Worm (Caenorhabditis elegans): ENCODE measurements around the gene C25E10.16.

C25E10.16 gene

DNA sequence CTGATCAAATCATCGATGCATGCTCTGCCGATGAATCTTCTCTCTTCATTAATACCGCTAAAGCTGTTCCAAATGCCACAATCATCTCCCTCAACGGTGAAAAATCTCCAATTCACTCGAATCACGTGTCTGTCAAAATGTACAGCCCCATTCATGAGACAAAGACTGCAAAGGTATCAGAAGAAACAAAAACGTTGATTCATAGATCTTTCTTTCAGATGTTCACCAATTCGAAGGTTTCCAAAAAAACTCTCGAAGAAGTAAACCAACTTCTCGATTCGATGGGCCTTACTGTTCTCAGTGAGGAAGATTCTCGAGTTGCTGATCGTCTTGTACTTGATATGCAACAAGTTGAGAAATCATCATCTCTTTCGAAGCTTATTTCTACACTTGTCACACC lies 37.3 kb upstream of the C25E10.16 start:
- TF ChIP-seq B0336.3 (GFP tag; IDR thresholded peaks at IDR 0.05) (peak; percentile 12; the same call in 1 of the 2 replicates), Y53G8AR.9 (GFP tag; conservative IDR thresholded peaks at IDR 0.05) (0 out of 2 replicates have a peak, but pooled peaks have one; percentile 10), snpc-3.4 (tag; optimal IDR thresholded peaks at IDR 0.05) (no peak), madf-3 (GFP tag; IDR thresholded peaks at IDR 0.05) (0 out of 2 replicates have a peak, but pooled peaks have one; percentile 38), nfyb-1 (GFP tag; IDR thresholded peaks at IDR 0.05) (peak; percentile 23; the same call in 1 of the 2 replicates), dox-1 (GFP tag; IDR thresholded peaks at IDR 0.05) (no peak), him-1 (tag; optimal IDR thresholded peaks at IDR 0.05) (no peak), lir-1 (GFP tag; conservative IDR thresholded peaks at IDR 0.05) (no peak), ekl-4 (GFP tag; IDR thresholded peaks at IDR 0.05) (no peak), ama-1 (optimal IDR thresholded peaks at IDR 0.05) (peak; percentile 61), ama-1 (GFP tag; optimal IDR thresholded peaks at IDR 0.05) (no peak)

ce11 chrV:9095613-9096317 lies 36.4 kb upstream of the C25E10.16 start, which contains the start of gene F21C10.10:
Gene F21C10.10, plus strand, starts transcription at chrV:9096267.
- TF ChIP-seq tlf-1 (GFP tag; optimal IDR thresholded peaks at IDR 0.05), result peak; percentile 34
- peak; percentile 79 for TF ChIP-seq attf-5 (GFP tag; optimal IDR thresholded peaks at IDR 0.05)
- TF ChIP-seq ZK185.1 (tag; optimal IDR thresholded peaks at IDR 0.05; ENCODE audit: poor library complexity, severe bottlenecking), result peak; percentile 69
- TF ChIP-seq ama-1 (optimal IDR thresholded peaks at IDR 0.05), result peak; percentile 59
- no peak for TF ChIP-seq ama-1 (GFP tag; optimal IDR thresholded peaks at IDR 0.05)
- peak; percentile 55 for TF ChIP-seq lin-54 (GFP tag; optimal IDR thresholded peaks at IDR 0.05)
- TF ChIP-seq F37B4.10 (GFP tag; IDR thresholded peaks at IDR 0.05), result no peak
- TF ChIP-seq Y53G8AR.9 (GFP tag; conservative IDR thresholded peaks at IDR 0.05), result peak; percentile 38; the same call in 1 of the 2 replicates
- peak; percentile 54 for TF ChIP-seq tbp1 (GFP tag; optimal IDR thresholded peaks at IDR 0.05)
- peak; percentile 87 for TF ChIP-seq ztf-26 (tag; optimal IDR thresholded peaks at IDR 0.05)
- TF ChIP-seq gei-17 (GFP tag; optimal IDR thresholded peaks at IDR 0.05), result peak; percentile 52
- TF ChIP-seq madf-10 (tag; optimal IDR thresholded peaks at IDR 0.05), result peak; percentile 72
- TF ChIP-seq pha-4 (tag; optimal IDR thresholded peaks at IDR 0.05), result peak; percentile 86
- no peak for TF ChIP-seq ceh-79 (tag; optimal IDR thresholded peaks at IDR 0.05)
- TF ChIP-seq ekl-4 (GFP tag; IDR thresholded peaks at IDR 0.05), result peak; percentile 58
- no peak for TF ChIP-seq hlh-26 (GFP tag; conservative IDR thresholded peaks at IDR 0.05)
- TF ChIP-seq hsf-1 (GFP tag; IDR thresholded peaks at IDR 0.05), result peak; percentile 62; the same call in 1 of the 2 replicates
- TF ChIP-seq lsy-27 (tag; optimal IDR thresholded peaks at IDR 0.05; ENCODE audit: borderline replicate concordance, insufficient read depth), result no peak
- no peak for TF ChIP-seq mel-28 (tag; optimal IDR thresholded peaks at IDR 0.05; ENCODE audit: borderline replicate concordance)
- peak; percentile 67 for TF ChIP-seq K12H6.12 (tag; optimal IDR thresholded peaks at IDR 0.05)
- TF ChIP-seq ztf-6 (GFP tag; IDR thresholded peaks at IDR 0.05), result peak; percentile 38; the same call in 1 of the 2 replicates
- TF ChIP-seq ztf-22 (GFP tag; optimal IDR thresholded peaks at IDR 0.05), result peak; percentile 60
- TF ChIP-seq let-607 (tag; optimal IDR thresholded peaks at IDR 0.05), result peak; percentile 18 to 50
- TF ChIP-seq repo-1 (tag; optimal IDR thresholded peaks at IDR 0.05), result no peak
- peak; percentile 15 for TF ChIP-seq F23B12.7 (tag; optimal IDR thresholded peaks at IDR 0.05; ENCODE audit: insufficient read depth)
- peak; percentile 52 for TF ChIP-seq unc-62 (GFP tag; optimal IDR thresholded peaks at IDR 0.05)
- peak; percentile 88 for TF ChIP-seq C06A6.2 (GFP tag; conservative IDR thresholded peaks at IDR 0.05)
- TF ChIP-seq somi-1 (GFP tag; optimal IDR thresholded peaks at IDR 0.05), result peak; percentile 87
- peak; percentile 69 for TF ChIP-seq chd-7 (tag; optimal IDR thresholded peaks at IDR 0.05)
- no peak for TF ChIP-seq snpc-4 (GFP tag; optimal IDR thresholded peaks at IDR 0.05)
- peak in 2 of 4 experiments; percentile 22 to 48 for TF ChIP-seq snpc-4 (tag; optimal IDR thresholded peaks at IDR 0.05)
- TF ChIP-seq K11D2.4 (GFP tag; IDR thresholded peaks at IDR 0.05), result peak; percentile 80
- peak; percentile 75 for TF ChIP-seq nfyb-1 (GFP tag; IDR thresholded peaks at IDR 0.05)
- no peak for TF ChIP-seq akir-1 (GFP tag; optimal IDR thresholded peaks at IDR 0.05)
- TF ChIP-seq F22D6.2 (tag; optimal IDR thresholded peaks at IDR 0.05), result peak; percentile 94
- peak; percentile 59; the same call in 1 of the 2 replicates for TF ChIP-seq B0336.3 (GFP tag; IDR thresholded peaks at IDR 0.05)
- TF ChIP-seq nhr-120 (GFP tag; IDR thresholded peaks at IDR 0.05), result no peak
- no peak for TF ChIP-seq B0261.1 (tag; optimal IDR thresholded peaks at IDR 0.05)
- peak; percentile 68 for TF ChIP-seq atf-7 (tag; optimal IDR thresholded peaks at IDR 0.05)

All from whole organism, young adult.